Worm (Caenorhabditis elegans) whole organism, L4 larva: Measurements from ENCODE around the gene EGAP4.1.

Experiments
- Y75B8A.6 ChIP-seq: fragments of 200-800 bp; sonication (Bioruptor generic); IDR thresholded peaks from 2 replicates; pipeline ENCODE4 v1.3.6; 2022; ENCODE audit warnings: missing genetic modification reagents, missing genetic modification characterization, missing compliant biosample characterization
- daf-8 ChIP-seq: fragments of 200-800 bp; sonication (Bioruptor generic); IDR thresholded peaks from 2 replicates; pipeline ENCODE4 v1.3.6; 2022; ENCODE audit warnings: missing genetic modification characterization, missing compliant biosample characterization
- lir-3 ChIP-seq: sonication (generic microtip); optimal IDR thresholded peaks from 2 replicates; lab custom pipeline; 2016; ENCODE audit warnings: mild to moderate bottlenecking, missing genetic modification characterization, missing compliant biosample characterization
- mes-2 ChIP-seq: sonication (generic microtip); optimal IDR thresholded peaks from 2 replicates; lab custom pipeline; 2016; ENCODE audit warnings: missing genotype, mild to moderate bottlenecking, missing genetic modification characterization, missing compliant biosample characterization; ENCODE audit not compliant: poor library complexity, severe bottlenecking

- TF ChIP-seq mes-2 (no peak), Y75B8A.6 (GFP tag; lab: Robert Waterston, UW) (no peak), daf-8 (GFP tag; lab: Robert Waterston, UW) (no peak), lir-3 (tag; lab: Kevin White, UChicago) (no peak)
These were observed 4.0 kb downstream of the EGAP4.1 start, which contains the start of gene tnt-2 for ce11 chrX:8723127-8723600.
